Fruit fly (Drosophila melanogaster): ENCODE data around the gene CG11619.

Gene CG11619

dm6 chr3L:19000413-19000812, 12.3 kb upstream of the CG11619 start, which contains the start of gene CG3808 (continued):
- no peak for TF ChIP-seq CG9876 (GFP tag; optimal IDR thresholded peaks at IDR 0.05)
- no peak for TF ChIP-seq sr (GFP tag; IDR thresholded peaks at IDR 0.05)
- no peak for TF ChIP-seq Eip74EF (GFP tag; optimal IDR thresholded peaks at IDR 0.05)
- TF ChIP-seq CG8290 (GFP tag; optimal IDR thresholded peaks at IDR 0.05): peak; percentile 5
- peak in 1 of 2 experiments; percentile 63 for TF ChIP-seq CG8290 (tag; optimal IDR thresholded peaks at IDR 0.05)
- no peak for TF ChIP-seq CG43689 (GFP tag; IDR thresholded peaks at IDR 0.05)
- peak; percentile 100 for TF ChIP-seq CG18011 (GFP tag; optimal IDR thresholded peaks at IDR 0.05)
- no peak for TF ChIP-seq CG10274 (GFP tag; optimal IDR thresholded peaks at IDR 0.05)
- TF ChIP-seq trh (GFP tag; optimal IDR thresholded peaks at IDR 0.05): no peak
- no peak for TF ChIP-seq Dfd (GFP tag; optimal IDR thresholded peaks at IDR 0.05)
- peak; percentile 29; the same call in 1 of the 2 replicates for TF ChIP-seq CG9932 (GFP tag; IDR thresholded peaks at IDR 0.05)
- no peak for TF ChIP-seq slp2 (GFP tag; optimal IDR thresholded peaks at IDR 0.05)
- TF ChIP-seq Vsx1 (GFP tag; optimal IDR thresholded peaks at IDR 0.05): no peak
- no peak for TF ChIP-seq kni (GFP tag; optimal IDR thresholded peaks at IDR 0.05)
- no peak for TF ChIP-seq ind (GFP tag; optimal IDR thresholded peaks at IDR 0.05)
- TF ChIP-seq lilli (GFP tag; optimal IDR thresholded peaks at IDR 0.05): peak; percentile 11
- TF ChIP-seq h (optimal IDR thresholded peaks at IDR 0.05): no peak
- no peak for TF ChIP-seq Hsf (GFP tag; optimal IDR thresholded peaks at IDR 0.05)
- TF ChIP-seq CG31388 (GFP tag; optimal IDR thresholded peaks at IDR 0.05): no peak
- TF ChIP-seq CG34224 (GFP tag; IDR thresholded peaks at IDR 0.05; ENCODE audit: partially characterized antibody): no peak
- no peak for TF ChIP-seq en (GFP tag; optimal IDR thresholded peaks at IDR 0.05)
- no peak for TF ChIP-seq gce (GFP tag; IDR thresholded peaks at IDR 0.05)
- TF ChIP-seq CG12391 (tag; optimal IDR thresholded peaks at IDR 0.05): peak; percentile 25
- no peak for TF ChIP-seq Oli (tag; optimal IDR thresholded peaks at IDR 0.05)
- TF ChIP-seq dpn (GFP tag; optimal IDR thresholded peaks at IDR 0.05): peak; percentile 35 to 38
- no peak for TF ChIP-seq CG7786 (GFP tag; optimal IDR thresholded peaks at IDR 0.05)
- TF ChIP-seq CG7357 (GFP tag; IDR thresholded peaks at IDR 0.05): no peak
- no peak for TF ChIP-seq tx (GFP tag; optimal IDR thresholded peaks at IDR 0.05)
- no peak for TF ChIP-seq CG3065 (GFP tag; optimal IDR thresholded peaks at IDR 0.05)
- TF ChIP-seq Mes4 (GFP tag; optimal IDR thresholded peaks at IDR 0.05): no peak
- TF ChIP-seq vnd (GFP tag; IDR thresholded peaks at IDR 0.05; ENCODE audit: partially characterized antibody): no peak
- TF ChIP-seq ab (GFP tag; optimal IDR thresholded peaks at IDR 0.05): no peak
- no peak for TF ChIP-seq CG4282 (GFP tag; optimal IDR thresholded peaks at IDR 0.05)
- no peak for TF ChIP-seq Awh (GFP tag; IDR thresholded peaks at IDR 0.05)
- TF ChIP-seq HLHmδ (GFP tag; optimal IDR thresholded peaks at IDR 0.05): no peak
- no peak for TF ChIP-seq CG32767 (GFP tag; IDR thresholded peaks at IDR 0.05)
- TF ChIP-seq CG6689 (GFP tag; IDR thresholded peaks at IDR 0.05): no peak
- 0 out of 4 replicates have a peak, but pooled peaks have one; percentile 18 for TF ChIP-seq Dll (GFP tag; IDR thresholded peaks at IDR 0.05; ENCODE audit: partially characterized antibody)
- TF ChIP-seq Dip2 (GFP tag; IDR thresholded peaks at IDR 0.05): no peak
- TF ChIP-seq Sox102F (GFP tag; optimal IDR thresholded peaks at IDR 0.05): no peak
- TF ChIP-seq CG12769 (tag; optimal IDR thresholded peaks at IDR 0.05): no peak
- TF ChIP-seq row (GFP tag; IDR thresholded peaks at IDR 0.05): peak; percentile 13; the same call in 2 of the 3 replicates
- no peak for TF ChIP-seq CG10321 (GFP tag; IDR thresholded peaks at IDR 0.05)
- no peak for TF ChIP-seq Hand (GFP tag; optimal IDR thresholded peaks at IDR 0.05)
- TF ChIP-seq peb (GFP tag; IDR thresholded peaks at IDR 0.05): no peak
- TF ChIP-seq Rx (GFP tag; IDR thresholded peaks at IDR 0.05): no peak
- TF ChIP-seq chinmo (GFP tag; IDR thresholded peaks at IDR 0.05; ENCODE audit: partially characterized antibody): no peak
- no peak for TF ChIP-seq D19A (tag; optimal IDR thresholded peaks at IDR 0.05)
- no peak for TF ChIP-seq CG7556 (GFP tag; optimal IDR thresholded peaks at IDR 0.05)
- TF ChIP-seq disco-r (GFP tag; optimal IDR thresholded peaks at IDR 0.05): no peak
- no peak for TF ChIP-seq zf30C (GFP tag; optimal IDR thresholded peaks at IDR 0.05)
- TF ChIP-seq CG15514 (GFP tag; optimal IDR thresholded peaks at IDR 0.05): peak; percentile 65
- TF ChIP-seq CG17328 (GFP tag; IDR thresholded peaks at IDR 0.05): no peak
